Fruit fly (Drosophila melanogaster): ENCODE results near the gene dpr8.

dm6 chrX:14446853-14447252, 124.8 kb downstream of the dpr8 start:
- TF ChIP-seq vri (GFP tag; optimal IDR thresholded peaks at IDR 0.05): no peak
- TF ChIP-seq Sox102F (GFP tag; optimal IDR thresholded peaks at IDR 0.05): no peak
- TF ChIP-seq Hr4 (GFP tag; optimal IDR thresholded peaks at IDR 0.05): no peak
- no peak for TF ChIP-seq CG32006 (GFP tag; optimal IDR thresholded peaks at IDR 0.05)
- no peak for TF ChIP-seq net (GFP tag; optimal IDR thresholded peaks at IDR 0.05)
- no peak for TF ChIP-seq CG16779 (tag; optimal IDR thresholded peaks at IDR 0.05)
- TF ChIP-seq Lpt (GFP tag; optimal IDR thresholded peaks at IDR 0.05): no peak
- no peak for TF ChIP-seq CG34406 (GFP tag; optimal IDR thresholded peaks at IDR 0.05)
- no peak for TF ChIP-seq acj6 (GFP tag; optimal IDR thresholded peaks at IDR 0.05)
- no peak for TF ChIP-seq achi (GFP tag; optimal IDR thresholded peaks at IDR 0.05)
- TF ChIP-seq Smox (GFP tag; optimal IDR thresholded peaks at IDR 0.05): no peak
- no peak for TF ChIP-seq Hr38 (GFP tag; optimal IDR thresholded peaks at IDR 0.05)

Data from whole organism, prepupa.